Fruit fly (Drosophila melanogaster) whole organism, prepupa: Measurements from ENCODE around the gene CG7362.
A peak's percentile ranks its signal among the peaks of the same experiment; 100 is the strongest.

Source experiments
- Blimp-1 ChIP-seq: fragments of 200-800 bp; sonication (Bioruptor generic); optimal IDR thresholded peaks from 3 replicates; lab custom pipeline; 2017; ENCODE audit warnings: missing biosample characterization, missing genetic modification characterization, mild to moderate bottlenecking, moderate library complexity, missing genetic modification reagents
- CG10631 ChIP-seq: fragments of 200-800 bp; sonication (Bioruptor generic); optimal IDR thresholded peaks from 2 replicates; lab custom pipeline; 2016; ENCODE audit warnings: missing biosample characterization, missing genetic modification characterization
- CG10669 ChIP-seq: fragments of 200-800 bp; sonication (Bioruptor generic); optimal IDR thresholded peaks from 3 replicates; lab custom pipeline; 2018; ENCODE audit warnings: missing biosample characterization, mild to moderate bottlenecking, missing genetic modification characterization, moderate library complexity
- CG11294 ChIP-seq: fragments of 200-800 bp; sonication (Bioruptor generic); IDR thresholded peaks from 2 replicates; pipeline ENCODE4 v1.3.6; 2022; ENCODE audit warnings: missing biosample characterization, missing genetic modification characterization
- CG11902 ChIP-seq: fragments of 200-800 bp; sonication (Bioruptor generic); optimal IDR thresholded peaks from 3 replicates; lab custom pipeline; 2016; ENCODE audit warnings: missing biosample characterization, missing genetic modification characterization
- CG15336 ChIP-seq: fragments of 200-800 bp; sonication (Bioruptor generic); IDR thresholded peaks from 2 replicates; pipeline ENCODE4 v1.3.6; 2022; ENCODE audit warnings: missing biosample characterization, missing genetic modification characterization
- CG1621 ChIP-seq: fragments of 200-800 bp; sonication (Bioruptor generic); optimal IDR thresholded peaks from 3 replicates; lab custom pipeline; 2018; ENCODE audit warnings: missing biosample characterization, mild to moderate bottlenecking, missing genetic modification characterization
- CG16779 ChIP-seq: fragments of 200-800 bp; sonication (Bioruptor generic); optimal IDR thresholded peaks from 3 replicates; lab custom pipeline; 2017; ENCODE audit warnings: missing biosample characterization, mild to moderate bottlenecking, missing genetic modification characterization
- CG31627 ChIP-seq: fragments of 200-800 bp; sonication (Bioruptor generic); optimal IDR thresholded peaks from 3 replicates; lab custom pipeline; 2016; ENCODE audit warnings: missing biosample characterization, missing genetic modification characterization
- CG32006 ChIP-seq: fragments of 200-800 bp; sonication (Bioruptor generic); optimal IDR thresholded peaks from 3 replicates; lab custom pipeline; 2017; ENCODE audit warnings: missing biosample characterization, mild to moderate bottlenecking, missing genetic modification characterization
- CG3919 ChIP-seq: fragments of 200-800 bp; sonication (Bioruptor generic); optimal IDR thresholded peaks from 3 replicates; lab custom pipeline; 2016; ENCODE audit warnings: missing biosample characterization, missing genetic modification characterization
- CG4318 ChIP-seq: fragments of 200-800 bp; sonication (Bioruptor generic); optimal IDR thresholded peaks from 3 replicates; lab custom pipeline; 2017; ENCODE audit warnings: missing biosample characterization, mild to moderate bottlenecking, missing genetic modification characterization
- CG6276 ChIP-seq: fragments of 200-800 bp; sonication (Bioruptor generic); optimal IDR thresholded peaks from 2 replicates; lab custom pipeline; 2017; ENCODE audit warnings: missing biosample characterization, mild to moderate bottlenecking, missing genetic modification characterization
- CG6792 ChIP-seq: fragments of 200-800 bp; sonication (Bioruptor generic); optimal IDR thresholded peaks from 3 replicates; lab custom pipeline; 2016; ENCODE audit warnings: missing biosample characterization, missing genetic modification characterization
- CG6808 ChIP-seq: fragments of 200-800 bp; sonication (Bioruptor generic); optimal IDR thresholded peaks from 3 replicates; lab custom pipeline; 2017; ENCODE audit warnings: missing biosample characterization, missing genetic modification characterization, mild to moderate bottlenecking, moderate library complexity, missing genetic modification reagents
- CG8319 ChIP-seq: fragments of 200-800 bp; sonication (Bioruptor generic); optimal IDR thresholded peaks from 3 replicates; lab custom pipeline; 2016; ENCODE audit warnings: missing biosample characterization, missing genetic modification characterization
- CG8632 ChIP-seq: fragments of 200-800 bp; sonication (Bioruptor generic); optimal IDR thresholded peaks from 3 replicates; lab custom pipeline; 2016; ENCODE audit warnings: missing biosample characterization, missing genetic modification characterization
- CG9139 ChIP-seq: fragments of 200-800 bp; sonication (Bioruptor generic); optimal IDR thresholded peaks from 3 replicates; lab custom pipeline; 2017; ENCODE audit warnings: missing biosample characterization, mild to moderate bottlenecking, missing genetic modification characterization
- Eip75B ChIP-seq: fragments of 200-800 bp; sonication (Bioruptor generic); optimal IDR thresholded peaks from 3 replicates; lab custom pipeline; 2016; ENCODE audit warnings: missing biosample characterization, missing genetic modification characterization
- Eip78C ChIP-seq: fragments of 200-800 bp; sonication (Bioruptor generic); peaks from one replicate; lab custom pipeline; 2016; ENCODE audit warnings: missing biosample characterization, missing genetic modification characterization
- Ets21C ChIP-seq: fragments of 200-800 bp; sonication (Bioruptor generic); optimal IDR thresholded peaks from 3 replicates; lab custom pipeline; 2016; ENCODE audit warnings: missing biosample characterization, missing genetic modification characterization
- Hr38 ChIP-seq: sonication (Bioruptor generic); optimal IDR thresholded peaks from 2 replicates; lab custom pipeline; 2016; ENCODE audit warnings: missing biosample characterization, missing genetic modification characterization
- Hr4 ChIP-seq: fragments of 200-800 bp; sonication (Bioruptor generic); optimal IDR thresholded peaks from 3 replicates; lab custom pipeline; 2016; ENCODE audit warnings: missing biosample characterization, missing genetic modification characterization
- OdsH ChIP-seq: fragments of 200-800 bp; sonication (Bioruptor generic); optimal IDR thresholded peaks from 3 replicates; lab custom pipeline; 2016; ENCODE audit warnings: missing biosample characterization, missing genetic modification characterization
- Smox ChIP-seq: fragments of 200-800 bp; sonication (Bioruptor generic); optimal IDR thresholded peaks from 3 replicates; lab custom pipeline; 2016; ENCODE audit warnings: missing biosample characterization, missing genetic modification characterization
- Sox14 ChIP-seq: fragments of 200-800 bp; sonication (Bioruptor generic); optimal IDR thresholded peaks from 3 replicates; lab custom pipeline; 2016; ENCODE audit warnings: missing biosample characterization, missing genetic modification characterization
- Sox15 ChIP-seq: fragments of 200-800 bp; sonication (Bioruptor generic); optimal IDR thresholded peaks from 3 replicates; lab custom pipeline; 2016; ENCODE audit warnings: missing biosample characterization, missing genetic modification characterization
- achi ChIP-seq: fragments of 200-800 bp; sonication (Bioruptor generic); optimal IDR thresholded peaks from 3 replicates; lab custom pipeline; 2016; ENCODE audit warnings: missing biosample characterization, missing genetic modification characterization
- acj6 ChIP-seq: fragments of 200-800 bp; sonication (Bioruptor generic); optimal IDR thresholded peaks from 3 replicates; lab custom pipeline; 2016; ENCODE audit warnings: missing biosample characterization, missing genetic modification characterization
- eg ChIP-seq: fragments of 200-800 bp; sonication (Bioruptor generic); IDR thresholded peaks from 3 replicates; pipeline ENCODE4 v1.3.6; 2022; ENCODE audit warnings: missing biosample characterization, missing genetic modification characterization
- esn ChIP-seq: fragments of 200-800 bp; sonication (Bioruptor generic); optimal IDR thresholded peaks from 2 replicates; lab custom pipeline; 2016; ENCODE audit warnings: missing biosample characterization, mild to moderate bottlenecking, missing genetic modification characterization, moderate library complexity
- fd59A ChIP-seq: fragments of 200-800 bp; sonication (Bioruptor generic); optimal IDR thresholded peaks from 2 replicates; lab custom pipeline; 2017; ENCODE audit warnings: missing biosample characterization, mild to moderate bottlenecking, missing genetic modification characterization, missing genetic modification reagents
- fd85E ChIP-seq: fragments of 200-800 bp; sonication (Bioruptor generic); optimal IDR thresholded peaks from 3 replicates; lab custom pipeline; 2016; ENCODE audit warnings: missing biosample characterization, missing genetic modification characterization
- fkh ChIP-seq: fragments of 200-800 bp; sonication (Bioruptor generic); optimal IDR thresholded peaks from 3 replicates; lab custom pipeline; 2017; ENCODE audit warnings: missing biosample characterization, mild to moderate bottlenecking, missing genetic modification characterization, moderate library complexity
- net ChIP-seq: fragments of 200-800 bp; sonication (Bioruptor generic); optimal IDR thresholded peaks from 3 replicates; lab custom pipeline; 2016; ENCODE audit warnings: missing biosample characterization, missing genetic modification characterization
- pdm3 ChIP-seq: fragments of 200-800 bp; sonication (Bioruptor generic); optimal IDR thresholded peaks from 3 replicates; lab custom pipeline; 2016; ENCODE audit warnings: missing biosample characterization, missing genetic modification characterization
- salr ChIP-seq, 2 experiments: fragments of 200-800 bp; sonication (Bioruptor generic); optimal IDR thresholded peaks; 3 replicates each; lab custom pipeline; 2016 to 2018; ENCODE audit warnings: missing biosample characterization in 2 of 2, missing genetic modification characterization in 2 of 2, mild to moderate bottlenecking in 1 of 2
- spab ChIP-seq: fragments of 200-800 bp; sonication (Bioruptor generic); optimal IDR thresholded peaks from 2 replicates; lab custom pipeline; 2017; ENCODE audit warnings: missing biosample characterization, mild to moderate bottlenecking, missing genetic modification characterization, missing genetic modification reagents
- ss ChIP-seq, 2 experiments: fragments of 200-800 bp; sonication (Bioruptor generic); optimal IDR thresholded peaks; 2 replicates in 1 of 2; 3 replicates in 1 of 2; lab custom pipeline; 2017 to 2018; ENCODE audit warnings: mild to moderate bottlenecking in 2 of 2, missing biosample characterization in 2 of 2, missing genetic modification characterization in 2 of 2, moderate library complexity in 1 of 2
- svp ChIP-seq: fragments of 200-800 bp; sonication (Bioruptor generic); peaks from one replicate; lab custom pipeline; 2016; ENCODE audit warnings: missing biosample characterization, missing genetic modification characterization
- topi ChIP-seq: fragments of 200-800 bp; sonication (Bioruptor generic); optimal IDR thresholded peaks from 3 replicates; lab custom pipeline; 2016; ENCODE audit warnings: missing biosample characterization, missing genetic modification characterization
- vri ChIP-seq: fragments of 200-800 bp; sonication (Bioruptor generic); optimal IDR thresholded peaks from 3 replicates; lab custom pipeline; 2016; ENCODE audit warnings: missing biosample characterization, mild to moderate bottlenecking, missing genetic modification characterization

Gene CG7362

dm6 chr3R:14723671-14724500, 30.4 kb downstream of the CG7362 start, which contains the start of gene kibra (continued):
- TF ChIP-seq eg (GFP tag; lab: Robert Waterston, UW) (no peak), CG4318 (GFP tag; lab: Kevin White, UChicago) (no peak), Sox15 (peak; percentile 43), CG10669 (GFP tag; lab: Kevin White, UChicago) (peak; percentile 23), CG11902 (GFP tag; lab: Kevin White, UChicago) (peak; percentile 62), acj6 (GFP tag; lab: Kevin White, UChicago) (peak; percentile 44), svp (GFP tag; lab: Kevin White, UChicago) (peak; percentile 79), topi (GFP tag; lab: Kevin White, UChicago) (peak; percentile 46), Smox (peak; percentile 39), pdm3 (GFP tag; lab: Kevin White, UChicago) (peak; percentile 53), CG16779 (tag; lab: Kevin White, UChicago) (no peak), Blimp-1 (no peak), CG6808 (GFP tag; lab: Kevin White, UChicago) (no peak), Ets21C (GFP tag; lab: Kevin White, UChicago) (peak; percentile 53), achi (GFP tag; lab: Kevin White, UChicago) (peak; percentile 6), spab (GFP tag; lab: Kevin White, UChicago) (no peak), esn (peak; percentile 57), CG11294 (no peak), CG8319 (GFP tag; lab: Kevin White, UChicago) (no peak), vri (peak; percentile 81), Eip75B (GFP tag; lab: Kevin White, UChicago) (peak; percentile 37)
- TF ChIP-seq, all 60 proteins: peak for 40

DNA sequence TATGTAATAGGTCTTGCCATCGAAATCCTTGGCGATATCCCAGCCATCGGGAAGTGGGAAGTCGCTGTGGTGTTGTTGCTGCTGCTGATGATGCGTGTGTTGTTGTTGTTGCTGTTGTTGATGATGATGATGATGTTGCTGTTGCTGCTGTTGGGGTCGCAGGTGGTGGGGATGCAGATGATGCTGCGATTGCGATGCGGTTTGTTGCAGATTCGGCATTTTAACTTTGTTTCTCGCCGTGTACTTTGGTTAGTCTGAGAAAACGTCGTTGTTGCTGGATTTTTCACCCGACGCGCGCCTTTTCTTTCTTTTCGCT, 30.9 kb downstream of the CG7362 start:
- TF ChIP-seq svp (GFP tag; lab: Kevin White, UChicago): peak; percentile 88
- peak; percentile 32 for TF ChIP-seq CG31627 (GFP tag; lab: Kevin White, UChicago)
- TF ChIP-seq Smox: no peak
- TF ChIP-seq CG32006 (GFP tag; lab: Kevin White, UChicago): peak; percentile 10

dm6 chr3R:14721942-14722939, 32.0 kb downstream of the CG7362 start:
- peak; percentile 47 for TF ChIP-seq CG8632 (GFP tag; lab: Kevin White, UChicago)
- no peak for TF ChIP-seq Hr38 (GFP tag; lab: Kevin White, UChicago)
- peak; percentile 49 for TF ChIP-seq CG6792
- peak; percentile 57 for TF ChIP-seq CG6276 (GFP tag; lab: Kevin White, UChicago)
- peak; percentile 68 for TF ChIP-seq Hr4 (GFP tag; lab: Kevin White, UChicago)
- TF ChIP-seq CG32006 (GFP tag; lab: Kevin White, UChicago): peak; percentile 74
- peak; percentile 80 for TF ChIP-seq esn
- TF ChIP-seq fd59A (GFP tag; lab: Kevin White, UChicago): peak; percentile 13
- peak; percentile 39 for TF ChIP-seq vri
- peak; percentile 49 for TF ChIP-seq net
- TF ChIP-seq CG11294: peak; percentile 46; the same call in 1 of the 2 replicates
- peak; percentile 68 to 73 for TF ChIP-seq ss (GFP tag; optimal IDR thresholded peaks at IDR 0.05; lab: Kevin White, UChicago)
- peak; percentile 94 for TF ChIP-seq Eip78C (GFP tag; lab: Kevin White, UChicago)
- peak; percentile 62 for TF ChIP-seq OdsH (GFP tag; lab: Kevin White, UChicago)
- TF ChIP-seq CG8319 (GFP tag; lab: Kevin White, UChicago): no peak
- TF ChIP-seq spab (GFP tag; lab: Kevin White, UChicago): no peak
- peak; percentile 59 for TF ChIP-seq fkh (GFP tag; lab: Kevin White, UChicago)
- peak; percentile 70 for TF ChIP-seq CG15336 (GFP tag; lab: Robert Waterston, UW)
- peak; percentile 67 for TF ChIP-seq eg (GFP tag; lab: Robert Waterston, UW)
- TF ChIP-seq CG11902 (GFP tag; lab: Kevin White, UChicago): peak; percentile 36
- TF ChIP-seq CG10631 (GFP tag; lab: Kevin White, UChicago): peak; percentile 68
- peak; percentile 58 for TF ChIP-seq CG3919
- peak; percentile 27 for TF ChIP-seq fd85E (GFP tag; lab: Kevin White, UChicago)
- no peak for TF ChIP-seq CG1621 (tag; lab: Kevin White, UChicago)
- peak; percentile 68 for TF ChIP-seq Sox14 (GFP tag; lab: Kevin White, UChicago)
- TF ChIP-seq topi (GFP tag; lab: Kevin White, UChicago): peak; percentile 71
- TF ChIP-seq CG9139 (GFP tag; lab: Kevin White, UChicago): no peak
- TF ChIP-seq CG6808 (GFP tag; lab: Kevin White, UChicago): peak; percentile 37
- TF ChIP-seq salr (GFP tag; optimal IDR thresholded peaks at IDR 0.05; lab: Kevin White, UChicago): peak in 1 of 2 experiments; percentile 68
- TF ChIP-seq acj6 (GFP tag; lab: Kevin White, UChicago): peak; percentile 63
- peak; percentile 79 for TF ChIP-seq svp (GFP tag; lab: Kevin White, UChicago)
- peak; percentile 44 for TF ChIP-seq Eip75B (GFP tag; lab: Kevin White, UChicago)
